Worm (Caenorhabditis elegans) whole organism, L1 larva: Measurements from ENCODE around the gene sre-30.

Experiments used
- ama-1 ChIP-seq: fragments of 150-350 bp; optimal IDR thresholded peaks from 2 replicates; lab custom pipeline; 2014
- nhr-11 ChIP-seq: fragments of 150-350 bp; optimal IDR thresholded peaks from 2 replicates; lab custom pipeline; 2014; ENCODE audit warnings: missing biosample characterization, missing genetic modification characterization
- skn-1 ChIP-seq: fragments of 150-350 bp; optimal IDR thresholded peaks from 2 replicates; lab custom pipeline; 2014; ENCODE audit warnings: missing biosample characterization, missing genetic modification characterization

DNA sequence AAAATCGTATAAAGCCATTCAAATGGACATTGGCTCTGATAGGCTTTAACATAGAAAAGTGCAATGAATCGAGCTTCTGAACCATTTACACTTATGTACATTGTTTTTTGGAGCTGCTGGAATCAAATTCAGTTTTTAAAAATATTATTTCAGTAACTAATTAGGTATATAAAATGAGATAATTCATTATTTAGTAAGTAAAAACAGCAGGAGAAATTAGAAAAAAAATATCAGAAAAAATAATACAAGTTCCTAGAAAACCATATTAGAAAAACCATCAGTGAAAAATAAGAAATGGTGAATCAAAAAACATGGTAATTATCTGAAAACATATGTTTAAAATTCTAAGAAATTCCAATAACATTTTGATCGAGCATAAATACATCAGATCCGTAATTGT, 8.6 kb downstream of the sre-30 start, which contains the start of gene F57G9.7:
- TF ChIP-seq nhr-11 (tag; lab: Kevin White, UChicago), result no peak
- no peak for TF ChIP-seq ama-1 (lab: Kevin White, UChicago)
- no peak for TF ChIP-seq skn-1 (tag; lab: Kevin White, UChicago)
